Worm (Caenorhabditis elegans) whole organism, young adult: Measurements from ENCODE around the gene cul-5.

Experiments
- B0336.3 ChIP-seq: fragments of 200-800 bp; sonication (Bioruptor generic); IDR thresholded peaks from 2 replicates; pipeline ENCODE4 v1.3.6; 2022; ENCODE audit warnings: missing genetic modification characterization, missing compliant biosample characterization
- F10E7.11 ChIP-seq: sonication (generic microtip); optimal IDR thresholded peaks from 2 replicates; lab custom pipeline; 2017; ENCODE audit warnings: mild to moderate bottlenecking, missing genetic modification characterization, moderate library complexity, missing compliant biosample characterization
- F22D6.2 ChIP-seq: sonication (generic microtip); optimal IDR thresholded peaks from 2 replicates; lab custom pipeline; 2016; ENCODE audit warnings: mild to moderate bottlenecking, missing genetic modification characterization, missing compliant biosample characterization
- F57A8.1 ChIP-seq: fragments of 200-800 bp; sonication (Bioruptor generic); optimal IDR thresholded peaks from 2 replicates; lab custom pipeline; 2018; ENCODE audit warnings: mild to moderate bottlenecking, missing genetic modification characterization, moderate library complexity, missing compliant biosample characterization
- F57C9.4 ChIP-seq: sonication (generic microtip); optimal IDR thresholded peaks from 2 replicates; lab custom pipeline; 2017; ENCODE audit warnings: mild to moderate bottlenecking, missing genetic modification characterization, missing compliant biosample characterization
- T26A5.8 ChIP-seq: sonication (generic microtip); optimal IDR thresholded peaks from 2 replicates; lab custom pipeline; 2016; ENCODE audit warnings: missing genetic modification characterization, missing compliant biosample characterization
- Y56A3A.18 ChIP-seq: fragments of 200-800 bp; sonication (Bioruptor generic); IDR thresholded peaks from 2 replicates; pipeline ENCODE4 v1.3.6; 2022; ENCODE audit warnings: missing genetic modification reagents, missing genetic modification characterization, missing compliant biosample characterization
- cebp-1 ChIP-seq, 2 experiments: fragments of 200-800 bp in 1 of 2; sonication (Bioruptor generic) in 1 of 2; sonication (generic microtip) in 1 of 2; IDR thresholded peaks in 1 of 2; optimal IDR thresholded peaks in 1 of 2; 2 replicates each; pipeline versions ENCODE4 v1.3.6 to Lab custom; 2017 to 2022; ENCODE audit warnings: missing compliant biosample characterization in 2 of 2, missing genetic modification characterization in 2 of 2, mild to moderate bottlenecking in 1 of 2, missing genetic modification reagents in 1 of 2, moderate library complexity in 1 of 2
- ceh-58 ChIP-seq: fragments of 200-800 bp; sonication (Bioruptor generic); IDR thresholded peaks from 2 replicates; pipeline ENCODE4 v1.3.6; 2022; ENCODE audit warnings: missing genetic modification characterization, missing compliant biosample characterization
- dox-1 ChIP-seq: fragments of 200-800 bp; sonication (Bioruptor generic); IDR thresholded peaks from 2 replicates; pipeline ENCODE4 v1.3.6; 2022; ENCODE audit warnings: missing genetic modification reagents, missing genetic modification characterization, missing compliant biosample characterization
- dpl-1 ChIP-seq: fragments of 150-350 bp; optimal IDR thresholded peaks from 2 replicates; lab custom pipeline; 2014; ENCODE audit warnings: missing biosample characterization, missing genetic modification reagents, missing genetic modification characterization
- efl-1 ChIP-seq: fragments of 150-350 bp; optimal IDR thresholded peaks from 2 replicates; lab custom pipeline; 2014; ENCODE audit warnings: missing biosample characterization, missing genetic modification reagents, missing genetic modification characterization
- hlh-12 ChIP-seq: sonication (generic microtip); optimal IDR thresholded peaks from 2 replicates; lab custom pipeline; 2016; ENCODE audit warnings: missing genetic modification characterization, missing compliant biosample characterization
- hmg-1.2 ChIP-seq: fragments of 200-800 bp; sonication (Bioruptor generic); IDR thresholded peaks from 2 replicates; pipeline ENCODE4 v1.3.6; 2022; ENCODE audit warnings: missing genetic modification reagents, missing genetic modification characterization, missing compliant biosample characterization
- hsf-1 ChIP-seq: fragments of 200-800 bp; sonication (Bioruptor generic); IDR thresholded peaks from 2 replicates; pipeline ENCODE4 v1.3.6; 2022; ENCODE audit warnings: missing genetic modification reagents, missing genetic modification characterization, missing compliant biosample characterization
- let-607 ChIP-seq, 2 experiments: fragments of 200-800 bp in 1 of 2; sonication (Bioruptor generic) in 1 of 2; sonication (generic microtip) in 1 of 2; optimal IDR thresholded peaks; 2 replicates each; lab custom pipeline; 2016 to 2018; ENCODE audit warnings: mild to moderate bottlenecking in 2 of 2, missing compliant biosample characterization in 2 of 2, missing genetic modification characterization in 2 of 2, moderate library complexity in 2 of 2, missing genotype in 1 of 2
- madf-10 ChIP-seq: sonication (generic microtip); optimal IDR thresholded peaks from 2 replicates; lab custom pipeline; 2016; ENCODE audit warnings: mild to moderate bottlenecking, missing genetic modification characterization, missing compliant biosample characterization
- nhr-80 ChIP-seq: sonication (generic microtip); optimal IDR thresholded peaks from 2 replicates; lab custom pipeline; 2016; ENCODE audit warnings: missing genetic modification characterization, missing compliant biosample characterization
- rcor-1 ChIP-seq: fragments of 200-800 bp; sonication (Bioruptor generic); IDR thresholded peaks from 2 replicates; pipeline ENCODE4 v1.3.6; 2022; ENCODE audit warnings: missing genetic modification reagents, missing genetic modification characterization, missing compliant biosample characterization
- snpc-1.1 ChIP-seq: sonication (generic microtip); optimal IDR thresholded peaks from 2 replicates; lab custom pipeline; 2017; ENCODE audit warnings: missing genetic modification characterization, mild to moderate bottlenecking, missing compliant biosample characterization, antibody characterized with exemption, moderate library complexity, missing genotype, missing genetic modification reagents; ENCODE audit not compliant: insufficient read depth
- snpc-4 ChIP-seq, 5 experiments: fragments of 150-350 bp in 1 of 5; sonication (generic microtip) in 4 of 5; optimal IDR thresholded peaks; 2 replicates each; lab custom pipeline; 2014 to 2018; ENCODE audit warnings: missing genetic modification characterization in 5 of 5, missing biosample characterization in 3 of 5, antibody characterized with exemption in 2 of 5, mild to moderate bottlenecking in 2 of 5, missing compliant biosample characterization in 2 of 5, missing genotype in 2 of 5, moderate library complexity in 2 of 5, missing genetic modification reagents in 1 of 5
- tbp1 ChIP-seq: fragments of 200-800 bp; sonication (Bioruptor generic); optimal IDR thresholded peaks from 2 replicates; lab custom pipeline; 2018; ENCODE audit warnings: mild to moderate bottlenecking, missing genetic modification characterization, missing compliant biosample characterization
- xnd-1 ChIP-seq: sonication (generic microtip); optimal IDR thresholded peaks from 2 replicates; lab custom pipeline; 2016; ENCODE audit warnings: missing genotype, missing genetic modification reagents, missing genetic modification characterization, missing compliant biosample characterization
- zfh-2 ChIP-seq: fragments of 200-800 bp; sonication (Bioruptor generic); conservative IDR thresholded peaks from 2 replicates; pipeline ENCODE4 v1.3.6; 2022; ENCODE audit warnings: missing genetic modification reagents, missing genetic modification characterization, missing compliant biosample characterization
- ztf-18 ChIP-seq: sonication (generic microtip); optimal IDR thresholded peaks from 2 replicates; lab custom pipeline; 2016; ENCODE audit warnings: missing genotype, mild to moderate bottlenecking, missing genetic modification characterization, missing compliant biosample characterization
- ztf-25 ChIP-seq: fragments of 200-800 bp; sonication (Bioruptor generic); IDR thresholded peaks from 2 replicates; pipeline ENCODE4 v1.3.6; 2022; ENCODE audit warnings: missing genetic modification reagents, missing genetic modification characterization, missing compliant biosample characterization
- ztf-26 ChIP-seq: sonication (generic microtip); optimal IDR thresholded peaks from 2 replicates; lab custom pipeline; 2017; ENCODE audit warnings: missing genetic modification characterization, missing compliant biosample characterization

The cul-5 gene

ce11 chrV:10178166-10178565, 1.2 kb upstream of the cul-5 start (continued):
- TF ChIP-seq snpc-4 (GFP tag; optimal IDR thresholded peaks at IDR 0.05; lab: Kevin White, UChicago) (no peak), snpc-4 (tag; optimal IDR thresholded peaks at IDR 0.05; lab: Kevin White, UChicago) (peak in 2 of 4 experiments; percentile 14 to 23), cebp-1 (GFP tag; IDR thresholded peaks at IDR 0.05; lab: Robert Waterston, UW) (no peak), cebp-1 (tag; optimal IDR thresholded peaks at IDR 0.05; lab: Kevin White, UChicago) (peak; percentile 32), F57C9.4 (no peak), xnd-1 (tag; lab: Kevin White, UChicago) (no peak), F10E7.11 (tag; lab: Kevin White, UChicago) (no peak)

- TF ChIP-seq hlh-12 (tag; lab: Kevin White, UChicago) (no peak), zfh-2 (GFP tag; lab: Robert Waterston, UW) (no peak), T26A5.8 (tag; lab: Kevin White, UChicago) (no peak), hsf-1 (GFP tag; lab: Robert Waterston, UW) (no peak), F10E7.11 (tag; lab: Kevin White, UChicago) (no peak), F22D6.2 (tag; lab: Kevin White, UChicago) (no peak), madf-10 (tag; lab: Kevin White, UChicago) (no peak), ztf-18 (no peak), cebp-1 (GFP tag; IDR thresholded peaks at IDR 0.05; lab: Robert Waterston, UW) (no peak), cebp-1 (tag; optimal IDR thresholded peaks at IDR 0.05; lab: Kevin White, UChicago) (no peak)
Measured at ce11 chrV:10182984-10183383, 3.6 kb downstream of the cul-5 start, which contains the start of gene ZK856.4. Gene ZK856.4 (plus strand): TSS chrV:10183284.

- no peak for TF ChIP-seq dpl-1 (GFP tag; lab: Kevin White, UChicago)
- TF ChIP-seq ztf-26 (tag; lab: Kevin White, UChicago): no peak
- TF ChIP-seq Y56A3A.18 (GFP tag; lab: Robert Waterston, UW): no peak
Measured at ce11 chrV:10183810-10184209, 4.5 kb downstream of the cul-5 start.

ce11 chrV:10185719-10186118, 6.4 kb downstream of the cul-5 start, which contains the start of gene ZK856.18:
Gene ZK856.18 (minus strand): TSS chrV:10186007.
- no peak for TF ChIP-seq efl-1 (GFP tag; lab: Kevin White, UChicago)
- TF ChIP-seq ztf-26 (tag; lab: Kevin White, UChicago): no peak
- no peak for TF ChIP-seq hmg-1.2 (GFP tag; lab: Robert Waterston, UW)
- no peak for TF ChIP-seq ztf-18
- no peak for TF ChIP-seq ztf-25

- no peak for TF ChIP-seq rcor-1 (GFP tag; lab: Robert Waterston, UW)
- TF ChIP-seq nhr-80 (tag; lab: Kevin White, UChicago): peak; percentile 69
- TF ChIP-seq dox-1 (GFP tag; lab: Robert Waterston, UW): no peak
- no peak for TF ChIP-seq tbp1 (GFP tag; lab: Kevin White, UChicago)
- TF ChIP-seq dpl-1 (GFP tag; lab: Kevin White, UChicago): no peak
- TF ChIP-seq let-607 (tag; optimal IDR thresholded peaks at IDR 0.05; lab: Kevin White, UChicago): peak in 1 of 2 experiments; percentile 16
- TF ChIP-seq snpc-1.1 (tag; lab: Kevin White, UChicago): no peak
Measured at ce11 chrV:10190081-10190556, 10.8 kb downstream of the cul-5 start, which contains the start of gene ZK856.5. Gene ZK856.5 (minus strand): TSS chrV:10190131.

- TF ChIP-seq nhr-80 (tag; lab: Kevin White, UChicago) (peak; percentile 23), ceh-58 (no peak)
Measured at ce11 chrV:10191242-10191641, 11.9 kb downstream of the cul-5 start.

ce11 chrV:10198386-10198785, 19.1 kb downstream of the cul-5 start, which contains the start of gene ZK856.6:
Gene ZK856.6 (plus strand): TSS chrV:10198686.
- TF ChIP-seq B0336.3 (GFP tag; lab: Robert Waterston, UW): no peak
- TF ChIP-seq F57A8.1: no peak
